Worm (Caenorhabditis elegans): ENCODE results near the gene dgn-3.
"Not testable (repeated sequence)": the region's sequence is repeated elsewhere in the genome, so short reads cannot be mapped to it uniquely, and the experiment has no call there.

Gene dgn-3

ce11 chrX:1729558-1729957, at the start of gene dgn-3:
Gene dgn-3, plus strand, starts transcription at chrX:1729858.
- TF ChIP-seq mab-5 (tag; optimal IDR thresholded peaks at IDR 0.05) = no peak
- TF ChIP-seq unc-120 (tag; optimal IDR thresholded peaks at IDR 0.05; ENCODE audit: poor library complexity, severe bottlenecking) = no peak
- no peak for TF ChIP-seq elt-1 (tag; optimal IDR thresholded peaks at IDR 0.05; ENCODE audit: borderline replicate concordance, insufficient read depth)
- no peak for TF ChIP-seq ceh-83 (GFP tag; optimal IDR thresholded peaks at IDR 0.05)
- TF ChIP-seq bed-3 (GFP tag; optimal IDR thresholded peaks at IDR 0.05) = no peak
- TF ChIP-seq M03D4.4 (tag; optimal IDR thresholded peaks at IDR 0.05) = no peak
- no peak for TF ChIP-seq ces-1 (GFP tag; optimal IDR thresholded peaks at IDR 0.05)
- no peak for TF ChIP-seq pha-4 (tag; optimal IDR thresholded peaks at IDR 0.05)
- no peak for TF ChIP-seq unc-62 (GFP tag; optimal IDR thresholded peaks at IDR 0.05)

- no peak for TF ChIP-seq ham-2 (GFP tag; optimal IDR thresholded peaks at IDR 0.05)
- TF ChIP-seq nhr-2 (tag; optimal IDR thresholded peaks at IDR 0.05) = no peak
- TF ChIP-seq elt-1 (tag; optimal IDR thresholded peaks at IDR 0.05; ENCODE audit: borderline replicate concordance, insufficient read depth) = no peak
- TF ChIP-seq mep-1 (tag; optimal IDR thresholded peaks at IDR 0.05) = no peak
These were observed 47.1 kb upstream of the dgn-3 start, which contains the start of gene meg-4 for ce11 chrX:1682558-1682957. Gene meg-4, plus strand, starts transcription at chrX:1682954.

- not testable (repeated sequence) for TF ChIP-seq lin-32 (GFP tag; optimal IDR thresholded peaks at IDR 0.05); bed-3 (GFP tag; optimal IDR thresholded peaks at IDR 0.05); mep-1 (tag; optimal IDR thresholded peaks at IDR 0.05)
These were observed 42.6 kb upstream of the dgn-3 start, which contains the start of gene C36C9.11 for ce11 chrX:1687079-1687478. Gene C36C9.11, plus strand, starts transcription at chrX:1687379.

ce11 chrX:1689996-1690395, 39.7 kb upstream of the dgn-3 start, which contains the start of gene C36C9.12:
Gene C36C9.12, minus strand, starts transcription at chrX:1690096.
- TF ChIP-seq zip-8 (tag; optimal IDR thresholded peaks at IDR 0.05); unc-62 (GFP tag; optimal IDR thresholded peaks at IDR 0.05); bed-3 (GFP tag; optimal IDR thresholded peaks at IDR 0.05): not testable (repeated sequence)

- not testable (repeated sequence) for TF ChIP-seq unc-62 (GFP tag; optimal IDR thresholded peaks at IDR 0.05); nhr-28 (tag; optimal IDR thresholded peaks at IDR 0.05); lsy-2 (tag; optimal IDR thresholded peaks at IDR 0.05)
These were observed 38.8 kb upstream of the dgn-3 start, which contains the start of gene C36C9.6 for ce11 chrX:1690894-1691293. Gene C36C9.6, minus strand, starts transcription at chrX:1690994.

- TF ChIP-seq nhr-76 (tag; optimal IDR thresholded peaks at IDR 0.05); ham-2 (GFP tag; optimal IDR thresholded peaks at IDR 0.05); cnd-1 (tag; optimal IDR thresholded peaks at IDR 0.05): not testable (repeated sequence)
These were observed 32.8 kb upstream of the dgn-3 start, which contains the start of gene C36C9.4 for ce11 chrX:1696879-1697278. Gene C36C9.4, minus strand, starts transcription at chrX:1696979.

- TF ChIP-seq ceh-43 (GFP tag; optimal IDR thresholded peaks at IDR 0.05) (no peak), ztf-11 (tag; optimal IDR thresholded peaks at IDR 0.05) (no peak), nhr-76 (tag; optimal IDR thresholded peaks at IDR 0.05) (no peak), snpc-4 (tag; optimal IDR thresholded peaks at IDR 0.05) (no peak), zip-8 (tag; optimal IDR thresholded peaks at IDR 0.05) (no peak), nhr-237 (tag; optimal IDR thresholded peaks at IDR 0.05) (no peak), mep-1 (tag; optimal IDR thresholded peaks at IDR 0.05) (no peak), M03D4.4 (tag; optimal IDR thresholded peaks at IDR 0.05) (no peak), ceh-39 (tag; optimal IDR thresholded peaks at IDR 0.05) (no peak), unc-120 (tag; optimal IDR thresholded peaks at IDR 0.05; ENCODE audit: poor library complexity, severe bottlenecking) (no peak), unc-62 (GFP tag; optimal IDR thresholded peaks at IDR 0.05) (no peak), lin-32 (GFP tag; optimal IDR thresholded peaks at IDR 0.05) (no peak)
These were observed 31.2 kb upstream of the dgn-3 start for ce11 chrX:1698476-1698875.

- no peak for TF ChIP-seq lsy-2 (tag; optimal IDR thresholded peaks at IDR 0.05)
- TF ChIP-seq ztf-11 (tag; optimal IDR thresholded peaks at IDR 0.05) = no peak
- TF ChIP-seq ceh-39 (tag; optimal IDR thresholded peaks at IDR 0.05) = no peak
- TF ChIP-seq hlh-1 (tag; optimal IDR thresholded peaks at IDR 0.05) = no peak
- TF ChIP-seq elt-3 (tag; optimal IDR thresholded peaks at IDR 0.05) = no peak
- TF ChIP-seq nhr-237 (tag; optimal IDR thresholded peaks at IDR 0.05) = no peak
- no peak for TF ChIP-seq mep-1 (tag; optimal IDR thresholded peaks at IDR 0.05)
- no peak for TF ChIP-seq lin-32 (GFP tag; optimal IDR thresholded peaks at IDR 0.05)
- TF ChIP-seq pha-4 (tag; optimal IDR thresholded peaks at IDR 0.05) = no peak
- TF ChIP-seq mab-5 (tag; optimal IDR thresholded peaks at IDR 0.05) = no peak
- TF ChIP-seq M03D4.4 (tag; optimal IDR thresholded peaks at IDR 0.05) = no peak
- no peak for TF ChIP-seq ces-1 (GFP tag; optimal IDR thresholded peaks at IDR 0.05)
- TF ChIP-seq snpc-4 (tag; optimal IDR thresholded peaks at IDR 0.05) = no peak
These were observed 26.6 kb upstream of the dgn-3 start for ce11 chrX:1703049-1703448.

Measured in whole organism, mixed stage, embryonic.